Fruit fly (Drosophila melanogaster) whole organism, embryonic: Measurements from ENCODE around the gene CG34298.

ENCODE experiments used
- Awh ChIP-seq: fragments of 200-800 bp; sonication (Bioruptor generic); IDR thresholded peaks from 2 replicates; pipeline ENCODE4, ENCODE4 v1.3.6; 2022; ENCODE audit warnings: missing biosample characterization, missing genetic modification characterization
- CG1024 ChIP-seq: fragments of 200-800 bp; sonication (Bioruptor generic); IDR thresholded peaks from 2 replicates; pipeline ENCODE4 v1.3.6; 2022; ENCODE audit warnings: missing biosample characterization, missing genetic modification characterization
- CG10267 ChIP-seq: fragments of 200-800 bp; sonication (Bioruptor generic); optimal IDR thresholded peaks from 2 replicates; lab custom pipeline; 2018; ENCODE audit warnings: missing biosample characterization, mild to moderate bottlenecking, missing genetic modification characterization, moderate library complexity
- CG10543 ChIP-seq: fragments of 200-800 bp; sonication (Bioruptor generic); optimal IDR thresholded peaks from 3 replicates; lab custom pipeline; 2017; ENCODE audit warnings: missing biosample characterization, mild to moderate bottlenecking, missing genetic modification characterization, moderate library complexity
- CG11085 ChIP-seq: fragments of 200-800 bp; sonication (Bioruptor generic); IDR thresholded peaks from 2 replicates; pipeline ENCODE4 v1.3.6; 2022; ENCODE audit warnings: missing biosample characterization, missing genetic modification characterization
- CG11247 ChIP-seq: fragments of 200-800 bp; sonication (Bioruptor generic); IDR thresholded peaks from 2 replicates; pipeline ENCODE4 v1.3.6; 2022; ENCODE audit warnings: missing biosample characterization, missing genetic modification characterization
- CG1233 ChIP-seq: fragments of 200-800 bp; sonication (Bioruptor generic); optimal IDR thresholded peaks from 4 replicates; lab custom pipeline; 2018; ENCODE audit warnings: missing biosample characterization, mild to moderate bottlenecking, missing genetic modification characterization
- CG14667 ChIP-seq: fragments of 200-800 bp; sonication (Bioruptor generic); IDR thresholded peaks from 2 replicates; pipeline ENCODE4 v1.3.6; 2022; ENCODE audit warnings: missing biosample characterization, missing genetic modification characterization
- CG15696 ChIP-seq: fragments of 200-800 bp; sonication (Bioruptor generic); optimal IDR thresholded peaks from 2 replicates; lab custom pipeline; 2019; ENCODE audit warnings: missing biosample characterization, mild to moderate bottlenecking, missing genetic modification characterization, moderate library complexity
- CG1647 ChIP-seq: fragments of 200-800 bp; sonication (Bioruptor generic); optimal IDR thresholded peaks from 3 replicates; lab custom pipeline; 2016; ENCODE audit warnings: missing biosample characterization, missing genetic modification characterization
- CG2120 ChIP-seq: fragments of 200-800 bp; sonication (Bioruptor generic); optimal IDR thresholded peaks from 3 replicates; lab custom pipeline; 2016; ENCODE audit warnings: missing biosample characterization, missing genetic modification characterization
- CG30431 ChIP-seq: fragments of 200-800 bp; sonication (Bioruptor generic); optimal IDR thresholded peaks from 2 replicates; lab custom pipeline; 2017; ENCODE audit warnings: missing biosample characterization, missing genetic modification characterization
- CG32772 ChIP-seq: fragments of 200-800 bp; sonication (Bioruptor generic); IDR thresholded peaks from 2 replicates; pipeline ENCODE4 v1.3.6; 2022; ENCODE audit warnings: missing biosample characterization, missing genetic modification characterization
- CG4424 ChIP-seq: fragments of 200-800 bp; sonication (Bioruptor generic); optimal IDR thresholded peaks from 3 replicates; lab custom pipeline; 2016; ENCODE audit warnings: missing biosample characterization, missing genetic modification characterization
- CG4617 ChIP-seq: fragments of 200-800 bp; sonication (Bioruptor generic); optimal IDR thresholded peaks from 3 replicates; lab custom pipeline; 2016; ENCODE audit warnings: missing biosample characterization, missing genetic modification characterization, borderline replicate concordance
- CG4820 ChIP-seq: fragments of 200-800 bp; sonication (Bioruptor generic); optimal IDR thresholded peaks from 3 replicates; lab custom pipeline; 2016; ENCODE audit warnings: missing biosample characterization, missing genetic modification characterization
- CG6683 ChIP-seq: fragments of 200-800 bp; sonication (Bioruptor generic); optimal IDR thresholded peaks from 2 replicates; lab custom pipeline; 2017; ENCODE audit warnings: missing biosample characterization, mild to moderate bottlenecking, missing genetic modification characterization, missing genetic modification reagents
- CG8290 ChIP-seq, 3 experiments: fragments of 200-800 bp; sonication (Bioruptor generic); optimal IDR thresholded peaks; 2 replicates each; lab custom pipeline; 2016 to 2019; ENCODE audit warnings: missing biosample characterization in 3 of 3, missing genetic modification characterization in 3 of 3, mild to moderate bottlenecking in 2 of 3, moderate library complexity in 1 of 3
- CG9215 ChIP-seq: fragments of 200-800 bp; sonication (Bioruptor generic); IDR thresholded peaks from 2 replicates; pipeline ENCODE4 v1.3.6; 2022; ENCODE audit warnings: missing biosample characterization, missing genetic modification characterization
- CG9727 ChIP-seq: fragments of 200-800 bp; sonication (Bioruptor generic); optimal IDR thresholded peaks from 3 replicates; lab custom pipeline; 2017; ENCODE audit warnings: missing biosample characterization, mild to moderate bottlenecking, missing genetic modification characterization
- CG9932 ChIP-seq: fragments of 200-800 bp; sonication (Bioruptor generic); IDR thresholded peaks from 2 replicates; pipeline ENCODE4 v1.3.6; 2022; ENCODE audit warnings: missing biosample characterization, missing genetic modification characterization
- Camta ChIP-seq: fragments of 200-800 bp; sonication (Bioruptor generic); optimal IDR thresholded peaks from 2 replicates; lab custom pipeline; 2016; ENCODE audit warnings: missing biosample characterization, missing genetic modification characterization
- D19B ChIP-seq: fragments of 200-800 bp; sonication (Bioruptor generic); optimal IDR thresholded peaks from 2 replicates; lab custom pipeline; 2017; ENCODE audit warnings: missing biosample characterization, mild to moderate bottlenecking, missing genetic modification characterization
- ERR ChIP-seq: fragments of 200-800 bp; sonication (Bioruptor generic); optimal IDR thresholded peaks from 2 replicates; lab custom pipeline; 2016; ENCODE audit warnings: missing biosample characterization, missing genetic modification characterization
- HLH54F ChIP-seq: fragments of 200-800 bp; sonication (Bioruptor generic); optimal IDR thresholded peaks from 3 replicates; lab custom pipeline; 2016; ENCODE audit warnings: missing biosample characterization, missing genetic modification characterization
- HmgZ ChIP-seq: fragments of 200-800 bp; sonication (Bioruptor generic); optimal IDR thresholded peaks from 2 replicates; lab custom pipeline; 2018; ENCODE audit warnings: missing biosample characterization, mild to moderate bottlenecking, missing genetic modification characterization
- Hmr ChIP-seq: fragments of 200-800 bp; sonication (Bioruptor generic); optimal IDR thresholded peaks from 3 replicates; lab custom pipeline; 2017; ENCODE audit warnings: mild to moderate bottlenecking, missing biosample characterization, missing genetic modification reagents, missing genetic modification characterization
- Meics ChIP-seq: fragments of 200-800 bp; sonication (Bioruptor generic); optimal IDR thresholded peaks from 2 replicates; lab custom pipeline; 2017; ENCODE audit warnings: missing biosample characterization, mild to moderate bottlenecking, missing genetic modification characterization
- Mrtf ChIP-seq: fragments of 200-800 bp; sonication (Bioruptor generic); IDR thresholded peaks from 3 replicates; pipeline ENCODE4 v1.3.6; 2022; ENCODE audit warnings: missing biosample characterization, missing genetic modification characterization
- NK7.1 ChIP-seq: fragments of 200-800 bp; sonication (Bioruptor generic); optimal IDR thresholded peaks from 3 replicates; lab custom pipeline; 2016; ENCODE audit warnings: missing biosample characterization, missing genetic modification characterization
- YL-1 ChIP-seq: fragments of 200-800 bp; sonication (Bioruptor generic); optimal IDR thresholded peaks from 3 replicates; lab custom pipeline; 2017; ENCODE audit warnings: missing biosample characterization, mild to moderate bottlenecking, missing genetic modification characterization
- amos ChIP-seq: fragments of 200-800 bp; sonication (Bioruptor generic); IDR thresholded peaks from 2 replicates; pipeline ENCODE4 v1.3.6; 2022; ENCODE audit warnings: missing biosample characterization, missing genetic modification characterization; ENCODE audit not compliant: partially characterized antibody
- bbx ChIP-seq: fragments of 200-800 bp; sonication (Bioruptor generic); IDR thresholded peaks from 2 replicates; pipeline ENCODE4 v1.3.6; 2022; ENCODE audit warnings: missing biosample characterization, missing genetic modification characterization; ENCODE audit not compliant: partially characterized antibody
- bigmax ChIP-seq: fragments of 200-800 bp; sonication (Bioruptor generic); optimal IDR thresholded peaks from 2 replicates; lab custom pipeline; 2018; ENCODE audit warnings: missing biosample characterization, mild to moderate bottlenecking, missing genetic modification characterization
- cwo ChIP-seq: fragments of 200-800 bp; sonication (Bioruptor generic); optimal IDR thresholded peaks from 3 replicates; lab custom pipeline; 2017; ENCODE audit warnings: missing biosample characterization, missing genetic modification characterization, mild to moderate bottlenecking, moderate library complexity, missing genetic modification reagents
- grau ChIP-seq: fragments of 200-800 bp; optimal IDR thresholded peaks from 3 replicates; lab custom pipeline; 2019; ENCODE audit warnings: missing biosample characterization, mild to moderate bottlenecking, missing genetic modification characterization, moderate library complexity
- grn ChIP-seq: fragments of 200-800 bp; sonication (Bioruptor generic); optimal IDR thresholded peaks from 3 replicates; lab custom pipeline; 2017; ENCODE audit warnings: missing biosample characterization, missing genetic modification characterization
- inv ChIP-seq: fragments of 200-800 bp; sonication (Bioruptor generic); IDR thresholded peaks from 2 replicates; pipeline ENCODE4 v1.3.6; 2022; ENCODE audit warnings: missing biosample characterization, missing genetic modification characterization; ENCODE audit not compliant: partially characterized antibody
- lilli ChIP-seq: fragments of 200-800 bp; sonication (Bioruptor generic); optimal IDR thresholded peaks from 3 replicates; lab custom pipeline; 2016; ENCODE audit warnings: missing biosample characterization, missing genetic modification characterization
- mam ChIP-seq: fragments of 200-800 bp; sonication (Bioruptor generic); optimal IDR thresholded peaks from 3 replicates; lab custom pipeline; 2016; ENCODE audit warnings: missing biosample characterization, missing genetic modification characterization
- odd ChIP-seq: fragments of 200-800 bp; sonication (Bioruptor generic); optimal IDR thresholded peaks from 2 replicates; lab custom pipeline; 2017; ENCODE audit warnings: missing biosample characterization, mild to moderate bottlenecking, missing genetic modification characterization
- prd ChIP-seq, 3 experiments: fragments of >200 bp in 2 of 3; fragments of 200-800 bp in 1 of 3; sonication (Bioruptor generic) in 1 of 3; optimal IDR thresholded peaks in 2 of 3; IDR thresholded peaks in 1 of 3; 2 replicates in 2 of 3; 3 replicates in 1 of 3; pipeline versions ENCODE4 v1.3.6 to Lab custom; 2017 to 2022; ENCODE audit warnings: missing biosample characterization in 1 of 3, missing genetic modification characterization in 1 of 3
- ranshi ChIP-seq: fragments of 200-800 bp; sonication (Bioruptor generic); IDR thresholded peaks from 2 replicates; pipeline ENCODE4 v1.3.6; 2022; ENCODE audit warnings: missing biosample characterization, missing genetic modification characterization
- sens ChIP-seq: fragments of 200-800 bp; sonication (Bioruptor generic); peaks from one replicate; lab custom pipeline; 2016; ENCODE audit warnings: missing biosample characterization, missing genetic modification characterization
- ttk ChIP-seq: fragments of 200-800 bp; sonication (Bioruptor generic); IDR thresholded peaks from 2 replicates; pipeline ENCODE4 v2.1.2; 2022; ENCODE audit warnings: missing biosample characterization, missing genetic modification characterization
- vfl ChIP-seq: fragments of 200-800 bp; sonication (Bioruptor generic); optimal IDR thresholded peaks from 2 replicates; lab custom pipeline; 2016; ENCODE audit warnings: missing biosample characterization, missing genetic modification characterization
- z ChIP-seq: fragments of 200-800 bp; sonication (Bioruptor generic); IDR thresholded peaks from 3 replicates; pipeline ENCODE4 v1.3.6; 2022; ENCODE audit warnings: missing biosample characterization, missing genetic modification characterization
- zfh1 ChIP-seq: fragments of 200-800 bp; sonication (Bioruptor generic); IDR thresholded peaks from 3 replicates; pipeline ENCODE4 v1.3.6; 2022; ENCODE audit warnings: missing biosample characterization, missing genetic modification characterization

The CG34298 gene

DNA sequence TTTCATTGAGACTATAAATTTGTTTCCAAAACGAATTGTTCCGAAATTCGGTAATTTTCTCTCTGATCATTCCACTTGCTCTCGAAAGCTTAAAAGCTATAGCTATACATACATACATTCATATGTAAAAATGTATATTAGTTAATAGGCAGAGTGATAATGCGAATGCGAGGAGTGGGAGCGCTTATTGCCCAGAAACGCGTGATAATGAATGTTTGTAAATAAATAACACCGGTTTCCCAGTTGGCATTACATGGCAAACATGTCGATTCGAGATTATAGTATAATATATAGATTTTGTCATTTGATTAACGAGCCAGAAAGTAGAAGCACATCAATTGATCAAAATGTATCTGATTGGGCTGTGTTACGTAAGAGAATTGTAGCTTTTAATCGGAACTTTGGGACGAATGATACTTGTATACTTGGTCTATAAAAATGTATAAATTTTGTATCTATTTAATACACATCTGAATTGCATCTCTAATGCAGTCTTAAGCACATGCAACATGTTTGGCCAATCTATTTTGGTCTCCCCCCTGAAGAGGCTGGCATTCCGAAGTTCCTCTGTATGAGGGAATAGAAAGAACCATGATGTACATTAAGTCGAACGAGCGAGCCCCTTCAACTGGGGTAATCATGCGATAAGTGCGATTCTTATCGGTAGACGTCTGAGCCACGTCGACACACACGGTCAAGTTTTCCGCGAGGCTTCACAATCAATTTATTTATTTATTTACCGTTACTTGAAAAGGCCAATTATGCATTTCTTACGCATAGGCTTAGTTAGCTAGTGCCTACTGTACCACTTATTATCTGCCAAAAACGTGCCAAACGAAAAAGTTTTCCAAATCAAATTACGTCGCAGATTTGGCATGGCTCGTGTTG, 13.3 kb downstream of the CG34298 start (continued):
- no peak for TF ChIP-seq CG4424
- no peak for TF ChIP-seq odd
- TF ChIP-seq CG8290 (GFP tag; optimal IDR thresholded peaks at IDR 0.05; lab: Kevin White, UChicago): no peak
- peak in 1 of 2 experiments; percentile 44 for TF ChIP-seq CG8290 (tag; optimal IDR thresholded peaks at IDR 0.05; lab: Kevin White, UChicago)
- no peak for TF ChIP-seq CG14667 (GFP tag; lab: Robert Waterston, UW)
- peak; percentile 6 for TF ChIP-seq HLH54F
- peak; percentile 32 for TF ChIP-seq ERR (GFP tag; lab: Kevin White, UChicago)
- TF ChIP-seq Hmr (GFP tag; lab: Kevin White, UChicago): peak; percentile 11
- TF ChIP-seq Mrtf (GFP tag; lab: Robert Waterston, UW): no peak
- 0 out of 2 replicates have a peak, but pooled peaks have one; percentile 27 for TF ChIP-seq CG11247 (GFP tag; lab: Robert Waterston, UW)
- no peak for TF ChIP-seq CG15696 (tag; lab: Kevin White, UChicago)
- TF ChIP-seq CG1024 (GFP tag; lab: Robert Waterston, UW): no peak
- peak; percentile 71 for TF ChIP-seq grn (GFP tag; lab: Kevin White, UChicago)
- peak; percentile 17 for TF ChIP-seq YL-1 (GFP tag; lab: Kevin White, UChicago)
- TF ChIP-seq NK7.1: no peak
- peak; percentile 18 for TF ChIP-seq CG10543 (GFP tag; lab: Kevin White, UChicago)
- TF ChIP-seq CG30431 (GFP tag; lab: Kevin White, UChicago): no peak
- no peak for TF ChIP-seq Camta (GFP tag; lab: Kevin White, UChicago)
- 0 out of 2 replicates have a peak, but pooled peaks have one; percentile 9 for TF ChIP-seq ttk (GFP tag; lab: Robert Waterston, UW)
- no peak for TF ChIP-seq prd (optimal IDR thresholded peaks at IDR 0.05; lab: Kevin White, UChicago)
- peak; percentile 35; the same call in 1 of the 3 replicates for TF ChIP-seq prd (GFP tag; IDR thresholded peaks at IDR 0.05; lab: Robert Waterston, UW)
- no peak for TF ChIP-seq CG10267 (tag; lab: Kevin White, UChicago)
- no peak for TF ChIP-seq CG1233 (GFP tag; lab: Kevin White, UChicago)
- TF ChIP-seq cwo (GFP tag; lab: Kevin White, UChicago): peak; percentile 95
- no peak for TF ChIP-seq HmgZ (tag; lab: Kevin White, UChicago)
- no peak for TF ChIP-seq inv
- peak; percentile 46 for TF ChIP-seq Meics
- TF ChIP-seq Awh (GFP tag; lab: Robert Waterston, UW): no peak
- no peak for TF ChIP-seq CG1647 (GFP tag; lab: Kevin White, UChicago)
- 0 out of 2 replicates have a peak, but pooled peaks have one; percentile 39 for TF ChIP-seq CG11085 (GFP tag; lab: Robert Waterston, UW)
- no peak for TF ChIP-seq zfh1 (GFP tag; lab: Robert Waterston, UW)
- TF ChIP-seq CG32772: 0 out of 2 replicates have a peak, but pooled peaks have one; percentile 16
- peak; percentile 23; the same call in 1 of the 2 replicates for TF ChIP-seq ranshi (GFP tag; lab: Robert Waterston, UW)
- TF ChIP-seq CG9215 (GFP tag; lab: Robert Waterston, UW): peak; percentile 27; the same call in 1 of the 2 replicates
- TF ChIP-seq z: no peak
- no peak for TF ChIP-seq CG4617 (GFP tag; lab: Kevin White, UChicago)
- TF ChIP-seq amos (GFP tag; lab: Robert Waterston, UW): no peak
- TF ChIP-seq mam (GFP tag; lab: Kevin White, UChicago): peak; percentile 60
- no peak for TF ChIP-seq bbx (GFP tag; lab: Robert Waterston, UW)
- TF ChIP-seq CG9932: peak; percentile 73
- TF ChIP-seq CG6683 (GFP tag; lab: Kevin White, UChicago): no peak
- TF ChIP-seq vfl: no peak
- TF ChIP-seq bigmax (GFP tag; lab: Kevin White, UChicago): no peak
- peak; percentile 80 for TF ChIP-seq grau
- TF ChIP-seq CG4820 (GFP tag; lab: Kevin White, UChicago): no peak
- peak; percentile 9 for TF ChIP-seq D19B
- TF ChIP-seq lilli (GFP tag; lab: Kevin White, UChicago): peak; percentile 19
- TF ChIP-seq CG9727 (GFP tag; lab: Kevin White, UChicago): peak; percentile 28
- TF ChIP-seq sens (GFP tag; lab: Kevin White, UChicago): peak; percentile 59
- TF ChIP-seq CG2120 (GFP tag; lab: Kevin White, UChicago): peak; percentile 42
